Fruit fly (Drosophila melanogaster) whole organism: ENCODE data around the gene CG32087.

Experiments
- CG8478 ChIP-seq: fragments of >200 bp; optimal IDR thresholded peaks from 2 replicates; lab custom pipeline; 2018; ENCODE audit warnings: inconsistent platforms
- Dll ChIP-seq: fragments of >200 bp; optimal IDR thresholded peaks from 2 replicates; lab custom pipeline; 2017
- EcR ChIP-seq, 2 experiments: fragments of >200 bp; optimal IDR thresholded peaks; 2 replicates each; lab custom pipeline; 2017; ENCODE audit warnings: missing biosample characterization in 2 of 2, missing genetic modification characterization in 2 of 2, missing genetic modification reagents in 2 of 2
- pan ChIP-seq: fragments of >200 bp; optimal IDR thresholded peaks from 2 replicates; lab custom pipeline; 2017
- psq ChIP-seq: fragments of >200 bp; optimal IDR thresholded peaks from 2 replicates; lab custom pipeline; 2017
- usp ChIP-seq: fragments of >200 bp; optimal IDR thresholded peaks from 2 replicates; lab custom pipeline; 2017; ENCODE audit warnings: missing biosample characterization, missing genetic modification characterization, mixed read lengths

The CG32087 gene

dm6 chr3L:11731841-11732240 is at the start of gene CG32087:
TSS of gene CG32087 (plus strand) at chr3L:11732141.
- no peak for TF ChIP-seq Dll (lab: Kevin White, UChicago)
- TF ChIP-seq pan (lab: Kevin White, UChicago), result no peak
- no peak for TF ChIP-seq usp (GFP tag; lab: Kevin White, UChicago)
- TF ChIP-seq CG8478 (lab: Kevin White, UChicago), result no peak
- no peak for TF ChIP-seq psq
- TF ChIP-seq EcR (GFP tag; optimal IDR thresholded peaks at IDR 0.05; lab: Kevin White, UChicago), result no peak

DNA sequence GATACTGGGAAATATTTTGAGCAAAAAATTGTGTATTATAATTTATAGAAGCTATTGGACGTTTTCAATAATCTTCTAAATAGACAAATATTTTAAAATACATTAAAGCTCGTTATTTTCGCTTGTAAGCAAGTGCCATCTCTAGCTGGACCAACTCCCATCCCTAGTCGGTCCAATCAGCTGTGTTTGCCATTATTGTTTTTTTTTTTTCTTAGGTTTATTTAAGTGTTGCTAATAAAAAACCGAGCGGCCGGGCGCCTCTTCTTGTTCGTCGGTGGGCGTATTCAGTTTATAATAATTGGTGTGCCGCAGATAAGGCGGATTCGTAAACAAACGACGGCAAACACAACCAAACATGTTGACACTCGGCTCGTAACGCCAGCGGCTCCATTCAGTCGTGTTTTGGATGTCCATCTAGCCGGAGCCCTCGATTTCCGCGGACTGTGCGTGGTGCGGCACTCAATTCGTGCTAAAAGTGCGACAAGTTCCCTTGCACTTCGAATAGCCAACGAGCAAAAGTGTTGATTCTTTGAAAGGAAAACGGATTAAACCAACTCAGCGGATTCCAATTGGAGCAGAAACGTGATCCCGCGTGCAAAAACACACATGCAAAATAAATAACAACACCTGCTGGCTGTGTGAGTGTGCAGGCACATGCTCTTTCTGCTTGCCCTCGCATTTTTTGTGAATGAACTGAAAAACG is 48.0 kb upstream of the CG32087 start, which contains the start of gene Sugb:
TSS of gene Sugb (plus strand) at position 162 of the 703 bp plus-strand sequence.
- no peak for TF ChIP-seq Dll (lab: Kevin White, UChicago)

dm6 chr3L:11684522-11684851 is 47.5 kb upstream of the CG32087 start:
- TF ChIP-seq pan (lab: Kevin White, UChicago) (no peak), Dll (lab: Kevin White, UChicago) (no peak), CG8478 (lab: Kevin White, UChicago) (no peak), psq (no peak), usp (GFP tag; lab: Kevin White, UChicago) (no peak), EcR (GFP tag; optimal IDR thresholded peaks at IDR 0.05; lab: Kevin White, UChicago) (no peak)

DNA sequence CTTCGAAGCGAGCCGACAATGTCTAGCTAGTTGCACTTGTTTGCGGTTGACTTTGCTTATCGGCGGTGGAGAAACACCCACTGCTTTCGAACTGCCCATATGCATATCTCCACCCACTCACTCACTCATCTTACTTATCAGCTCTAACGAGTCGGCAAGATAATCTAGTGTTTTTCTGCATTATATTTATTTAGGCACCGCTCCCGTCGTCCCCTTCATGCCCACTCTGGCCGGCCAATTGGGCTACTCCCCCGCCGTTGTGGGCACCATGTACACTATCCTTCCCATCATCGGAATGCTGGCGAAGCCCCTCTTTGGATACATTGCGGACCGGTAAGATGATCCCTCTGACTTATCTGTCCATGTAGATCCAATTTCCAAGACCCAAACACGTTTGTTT is 46.1 kb upstream of the CG32087 start:
- TF ChIP-seq CG8478 (lab: Kevin White, UChicago), result no peak
- TF ChIP-seq Dll (lab: Kevin White, UChicago), result no peak
- TF ChIP-seq pan (lab: Kevin White, UChicago), result no peak
- no peak for TF ChIP-seq EcR (GFP tag; optimal IDR thresholded peaks at IDR 0.05; lab: Kevin White, UChicago)
- TF ChIP-seq psq, result no peak
- TF ChIP-seq usp (GFP tag; lab: Kevin White, UChicago), result no peak

- TF ChIP-seq psq (no peak), EcR (GFP tag; optimal IDR thresholded peaks at IDR 0.05; lab: Kevin White, UChicago) (no peak), usp (GFP tag; lab: Kevin White, UChicago) (no peak), Dll (lab: Kevin White, UChicago) (no peak), pan (lab: Kevin White, UChicago) (no peak), CG8478 (lab: Kevin White, UChicago) (no peak)
These were observed 41.9 kb upstream of the CG32087 start for dm6 chr3L:11689832-11690602.

DNA sequence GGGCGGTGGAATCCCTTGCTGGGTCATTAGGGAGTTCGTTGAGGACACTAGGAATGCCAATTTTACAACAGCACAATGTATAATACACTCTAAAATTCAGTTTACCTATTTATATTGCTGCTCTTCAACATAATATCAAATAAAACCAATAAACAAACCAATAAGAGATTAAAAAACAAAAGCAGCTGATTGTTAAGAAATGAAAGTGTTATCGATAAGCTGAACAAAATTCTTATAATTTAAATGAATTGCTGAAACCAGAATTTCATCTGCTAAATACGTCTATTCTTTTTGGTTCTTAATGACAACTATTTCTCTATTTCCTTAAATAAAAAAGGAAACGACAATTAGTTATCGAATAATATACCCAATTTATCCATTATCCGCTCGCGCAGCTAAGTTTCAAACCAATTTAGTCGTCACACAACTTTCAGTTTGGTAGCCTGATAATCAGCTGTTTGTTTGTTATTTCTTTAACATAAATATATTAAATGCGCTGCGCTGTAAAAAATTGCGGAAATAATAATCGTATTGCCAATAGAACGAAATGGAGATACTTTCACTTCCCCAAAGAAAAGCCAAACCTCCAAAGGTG is 40.6 kb upstream of the CG32087 start, which contains the start of the genes Pldn and CG14135:
TSS of gene Pldn (minus strand) at position 197 of the 595 bp plus-strand sequence.
TSS of gene CG14135 (plus strand) at position 369 of the 595 bp plus-strand sequence.
- TF ChIP-seq pan (lab: Kevin White, UChicago), result no peak
- TF ChIP-seq CG8478 (lab: Kevin White, UChicago), result no peak
- no peak for TF ChIP-seq psq

dm6 chr3L:11692853-11693252 is 39.1 kb upstream of the CG32087 start:
- no peak for TF ChIP-seq psq
- no peak for TF ChIP-seq EcR (GFP tag; optimal IDR thresholded peaks at IDR 0.05; lab: Kevin White, UChicago)
- no peak for TF ChIP-seq Dll (lab: Kevin White, UChicago)
- TF ChIP-seq CG8478 (lab: Kevin White, UChicago), result no peak
- TF ChIP-seq usp (GFP tag; lab: Kevin White, UChicago), result no peak
- no peak for TF ChIP-seq pan (lab: Kevin White, UChicago)

dm6 chr3L:11695063-11695462 is 36.9 kb upstream of the CG32087 start:
- TF ChIP-seq Dll (lab: Kevin White, UChicago) (no peak), CG8478 (lab: Kevin White, UChicago) (no peak), pan (lab: Kevin White, UChicago) (no peak), EcR (GFP tag; optimal IDR thresholded peaks at IDR 0.05; lab: Kevin White, UChicago) (no peak), usp (GFP tag; lab: Kevin White, UChicago) (no peak), psq (no peak)

DNA sequence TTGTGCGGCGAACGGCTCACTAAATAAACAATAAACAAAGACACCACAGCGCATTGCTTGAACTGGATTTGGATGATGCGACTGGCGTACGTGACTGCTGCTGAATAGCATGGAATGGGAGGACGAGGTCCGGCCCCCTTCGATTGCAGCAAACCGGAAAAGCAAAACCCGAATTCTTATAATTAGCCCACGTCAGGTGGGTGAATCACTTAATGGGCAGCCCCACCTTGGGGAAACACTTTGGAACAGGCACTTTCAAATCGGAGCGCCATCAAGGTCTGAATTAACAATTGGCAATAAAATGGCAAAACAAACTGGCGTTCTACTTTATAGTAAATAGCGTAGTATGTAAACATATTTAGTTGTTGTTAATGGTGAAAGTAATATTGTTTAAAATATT is 36.1 kb upstream of the CG32087 start:
- TF ChIP-seq usp (GFP tag; lab: Kevin White, UChicago) (no peak), CG8478 (lab: Kevin White, UChicago) (no peak), pan (lab: Kevin White, UChicago) (no peak), Dll (lab: Kevin White, UChicago) (no peak), EcR (GFP tag; optimal IDR thresholded peaks at IDR 0.05; lab: Kevin White, UChicago) (no peak), psq (no peak)

- TF ChIP-seq EcR (GFP tag; optimal IDR thresholded peaks at IDR 0.05; lab: Kevin White, UChicago) (peak in 1 of 2 experiments; percentile 56), psq (no peak), pan (lab: Kevin White, UChicago) (no peak), Dll (lab: Kevin White, UChicago) (no peak), usp (GFP tag; lab: Kevin White, UChicago) (no peak), CG8478 (lab: Kevin White, UChicago) (no peak)
These were observed 35.4 kb upstream of the CG32087 start, which contains the start of gene Dph1 for dm6 chr3L:11696294-11697116. TSS of gene Dph1 (minus strand) at chr3L:11696963.

DNA sequence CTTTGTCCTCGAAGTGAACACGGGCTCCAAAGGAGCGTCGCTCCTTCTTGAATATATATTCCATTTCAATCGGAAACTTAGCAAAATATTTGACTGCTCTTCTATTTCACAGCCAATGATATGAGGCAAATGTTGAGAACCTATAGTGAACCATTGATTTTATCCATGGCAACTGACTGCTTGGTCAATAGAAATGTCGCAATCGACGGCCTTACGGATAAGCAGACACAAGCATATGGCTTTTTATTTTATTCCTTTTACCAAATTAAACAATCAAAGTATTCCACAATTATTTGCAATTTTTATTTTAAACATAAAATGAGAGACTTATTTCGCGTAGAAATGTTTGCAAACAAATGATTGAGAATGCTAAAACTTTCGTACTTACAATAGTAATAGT is 32.8 kb upstream of the CG32087 start, which contains the start of gene Dnai2:
TSS of gene Dnai2 (minus strand) at position 101 of the 400 bp plus-strand sequence.
- TF ChIP-seq Dll (lab: Kevin White, UChicago) (no peak), psq (no peak), pan (lab: Kevin White, UChicago) (no peak), usp (GFP tag; lab: Kevin White, UChicago) (no peak), CG8478 (lab: Kevin White, UChicago) (no peak), EcR (GFP tag; optimal IDR thresholded peaks at IDR 0.05; lab: Kevin White, UChicago) (no peak)
